Worm (Caenorhabditis elegans) whole organism, L1 larva: Measurements from ENCODE around the gene gck-1.

Experiments
- Y116A8C.19 ChIP-seq: sonication (generic microtip); optimal IDR thresholded peaks from 2 replicates; lab custom pipeline; 2016; ENCODE audit warnings: missing compliant biosample characterization, missing genetic modification characterization, borderline replicate concordance
- aly-2 ChIP-seq: fragments of 150-350 bp; optimal IDR thresholded peaks from 2 replicates; lab custom pipeline; 2014; ENCODE audit warnings: missing biosample characterization, missing genetic modification characterization
- ceh-82 ChIP-seq, 3 experiments: fragments of 150-350 bp in 1 of 3; sonication (generic microtip) in 2 of 3; optimal IDR thresholded peaks; 2 replicates each; lab custom pipeline; 2014 to 2017; ENCODE audit warnings: missing biosample characterization in 3 of 3, missing genetic modification characterization in 3 of 3
- efl-1 ChIP-seq, 4 experiments: fragments of 150-350 bp; optimal IDR thresholded peaks in 3 of 4; peaks in 1 of 4; 1 replicate in 1 of 4; 2 replicates in 3 of 4; lab custom pipeline; 2014; ENCODE audit warnings: missing biosample characterization in 2 of 4, missing genetic modification characterization in 2 of 4, missing genetic modification reagents in 2 of 4
- ets-5 ChIP-seq: fragments of 200-800 bp; sonication (Bioruptor generic); IDR thresholded peaks from 2 replicates; pipeline ENCODE4 v1.3.6; 2022; ENCODE audit warnings: missing genetic modification characterization, missing compliant biosample characterization
- fkh-8 ChIP-seq: sonication (generic microtip); optimal IDR thresholded peaks from 2 replicates; lab custom pipeline; 2016; ENCODE audit warnings: mild to moderate bottlenecking, missing genetic modification characterization, missing compliant biosample characterization
- grh-1 ChIP-seq: fragments of 200-800 bp; sonication (Bioruptor generic); IDR thresholded peaks from 2 replicates; pipeline ENCODE4 v1.3.6; 2022; ENCODE audit warnings: missing genetic modification reagents, missing genetic modification characterization, missing compliant biosample characterization
- hlh-17 ChIP-seq: fragments of 200-800 bp; sonication (Bioruptor generic); optimal IDR thresholded peaks from 2 replicates; lab custom pipeline; 2018; ENCODE audit warnings: missing genetic modification characterization, mild to moderate bottlenecking, missing compliant biosample characterization, moderate library complexity, borderline replicate concordance
- hlh-4 ChIP-seq: sonication (generic microtip); optimal IDR thresholded peaks from 2 replicates; lab custom pipeline; 2016; ENCODE audit warnings: mild to moderate bottlenecking, missing genetic modification characterization, missing compliant biosample characterization
- jun-1 ChIP-seq: fragments of 150-350 bp; optimal IDR thresholded peaks from 2 replicates; lab custom pipeline; 2014; ENCODE audit warnings: missing biosample characterization, missing genetic modification reagents, missing genetic modification characterization
- lin-13 ChIP-seq: fragments of 150-350 bp; optimal IDR thresholded peaks from 2 replicates; lab custom pipeline; 2014; ENCODE audit warnings: missing biosample characterization, missing genetic modification reagents, missing genetic modification characterization
- lin-39 ChIP-seq: fragments of 150-350 bp; optimal IDR thresholded peaks from 2 replicates; lab custom pipeline; 2014; ENCODE audit warnings: missing biosample characterization, missing genetic modification reagents, missing genetic modification characterization
- lir-3 ChIP-seq: sonication (generic microtip); optimal IDR thresholded peaks from 2 replicates; lab custom pipeline; 2016; ENCODE audit warnings: mild to moderate bottlenecking, missing genetic modification characterization, moderate library complexity, missing compliant biosample characterization; ENCODE audit not compliant: poor library complexity
- lsy-2 ChIP-seq, 2 experiments: fragments of 150-350 bp; optimal IDR thresholded peaks; 2 replicates each; lab custom pipeline; 2014; ENCODE audit warnings: missing biosample characterization in 2 of 2, missing genetic modification characterization in 2 of 2
- mdl-1 ChIP-seq, 2 experiments: fragments of 150-350 bp; optimal IDR thresholded peaks; 2 replicates each; lab custom pipeline; 2014 to 2017; ENCODE audit warnings: missing biosample characterization in 2 of 2, missing genetic modification characterization in 2 of 2, inconsistent platforms in 1 of 2
- mef-2 ChIP-seq: fragments of 150-350 bp; optimal IDR thresholded peaks from 2 replicates; lab custom pipeline; 2014; ENCODE audit warnings: missing biosample characterization, missing genetic modification characterization
- nhr-12 ChIP-seq: sonication (generic microtip); optimal IDR thresholded peaks from 2 replicates; lab custom pipeline; 2017; ENCODE audit warnings: missing biosample characterization, missing genetic modification characterization
- nhr-20 ChIP-seq: sonication (generic microtip); optimal IDR thresholded peaks from 2 replicates; lab custom pipeline; 2016; ENCODE audit warnings: mild to moderate bottlenecking, missing genetic modification characterization, missing compliant biosample characterization
- nhr-237 ChIP-seq: fragments of 150-350 bp; optimal IDR thresholded peaks from 2 replicates; lab custom pipeline; 2014; ENCODE audit warnings: missing biosample characterization, missing genetic modification characterization
- nhr-28 ChIP-seq: fragments of 150-350 bp; optimal IDR thresholded peaks from 2 replicates; lab custom pipeline; 2014; ENCODE audit warnings: missing biosample characterization, missing genetic modification characterization
- nhr-47 ChIP-seq: sonication (generic microtip); optimal IDR thresholded peaks from 2 replicates; lab custom pipeline; 2016; ENCODE audit warnings: mild to moderate bottlenecking, missing genetic modification characterization, moderate library complexity, missing compliant biosample characterization
- nhr-84 ChIP-seq: sonication (generic microtip); optimal IDR thresholded peaks from 2 replicates; lab custom pipeline; 2017; ENCODE audit warnings: missing biosample characterization, missing genetic modification characterization
- nhr-85 ChIP-seq: sonication (generic microtip); peaks from one replicate; lab custom pipeline; 2016; ENCODE audit warnings: missing genetic modification characterization, inconsistent platforms, missing compliant biosample characterization
- nhr-90 ChIP-seq: sonication (generic microtip); optimal IDR thresholded peaks from 2 replicates; lab custom pipeline; 2016; ENCODE audit warnings: mild to moderate bottlenecking, missing genetic modification characterization, missing compliant biosample characterization; ENCODE audit not compliant: poor library complexity
- pag-3 ChIP-seq: sonication (generic microtip); optimal IDR thresholded peaks from 2 replicates; lab custom pipeline; 2017; ENCODE audit warnings: missing genetic modification characterization, mild to moderate bottlenecking, missing compliant biosample characterization, antibody characterized with exemption, borderline replicate concordance; ENCODE audit not compliant: insufficient read depth
- rnt-1 ChIP-seq: sonication (generic microtip); optimal IDR thresholded peaks from 2 replicates; lab custom pipeline; 2016; ENCODE audit warnings: mild to moderate bottlenecking, missing genetic modification characterization, moderate library complexity, missing compliant biosample characterization
- skn-1 ChIP-seq: fragments of 150-350 bp; optimal IDR thresholded peaks from 2 replicates; lab custom pipeline; 2014; ENCODE audit warnings: missing biosample characterization, missing genetic modification characterization
- snpc-4 ChIP-seq: fragments of 150-350 bp; optimal IDR thresholded peaks from 2 replicates; lab custom pipeline; 2014; ENCODE audit warnings: missing biosample characterization, missing genetic modification characterization
- snu-23 ChIP-seq: sonication (generic microtip); optimal IDR thresholded peaks from 2 replicates; lab custom pipeline; 2016; ENCODE audit warnings: missing genetic modification characterization, missing compliant biosample characterization
- sox-4 ChIP-seq: sonication (generic microtip); optimal IDR thresholded peaks from 2 replicates; lab custom pipeline; 2016; ENCODE audit warnings: missing genetic modification characterization, missing compliant biosample characterization
- tlp-1 ChIP-seq: fragments of 150-350 bp; optimal IDR thresholded peaks from 2 replicates; lab custom pipeline; 2014; ENCODE audit warnings: missing biosample characterization, missing genetic modification characterization
- unc-30 ChIP-seq: sonication (generic microtip); optimal IDR thresholded peaks from 2 replicates; lab custom pipeline; 2017; ENCODE audit warnings: missing biosample characterization, missing genetic modification characterization
- unc-86 ChIP-seq: sonication (generic microtip); optimal IDR thresholded peaks from 2 replicates; lab custom pipeline; 2016; ENCODE audit warnings: missing genetic modification characterization, missing compliant biosample characterization
- unc-98 ChIP-seq: fragments of 200-800 bp; sonication (Bioruptor generic); IDR thresholded peaks from 2 replicates; pipeline ENCODE4 v1.3.6; 2022; ENCODE audit warnings: missing genetic modification characterization, missing compliant biosample characterization
- vab-15 ChIP-seq: sonication (generic microtip); optimal IDR thresholded peaks from 2 replicates; lab custom pipeline; 2017; ENCODE audit warnings: missing genotype, mild to moderate bottlenecking, missing genetic modification characterization, missing compliant biosample characterization
- zag-1 ChIP-seq: fragments of 150-350 bp; optimal IDR thresholded peaks from 2 replicates; lab custom pipeline; 2014; ENCODE audit warnings: missing biosample characterization, missing genetic modification characterization
- zip-4 ChIP-seq: fragments of 200-800 bp; sonication (Bioruptor generic); optimal IDR thresholded peaks from 2 replicates; lab custom pipeline; 2018; ENCODE audit warnings: mild to moderate bottlenecking, missing genetic modification characterization, moderate library complexity, missing compliant biosample characterization
- ztf-11 ChIP-seq, 2 experiments: sonication (generic microtip); optimal IDR thresholded peaks; 2 replicates each; lab custom pipeline; 2016 to 2017; ENCODE audit warnings: missing genetic modification characterization in 2 of 2, missing biosample characterization in 1 of 2, missing compliant biosample characterization in 1 of 2
- ztf-4 ChIP-seq: fragments of 150-350 bp; optimal IDR thresholded peaks from 2 replicates; lab custom pipeline; 2014; ENCODE audit warnings: missing biosample characterization, missing genetic modification characterization

Gene gck-1

ce11 chrV:8983604-8984003, 36.0 kb downstream of the gck-1 start, which contains the start of gene str-86:
Gene str-86 (minus strand): TSS chrV:8983704.
- TF ChIP-seq mdl-1 (tag; optimal IDR thresholded peaks at IDR 0.05; lab: Kevin White, UChicago) = no peak
- TF ChIP-seq snpc-4 (tag; lab: Kevin White, UChicago) = no peak
- TF ChIP-seq ztf-4 (tag; lab: Kevin White, UChicago) = no peak
- TF ChIP-seq rnt-1 (tag; lab: Kevin White, UChicago) = no peak
- TF ChIP-seq lin-13 (GFP tag; lab: Kevin White, UChicago) = no peak
- TF ChIP-seq nhr-28 (tag; lab: Kevin White, UChicago) = no peak
- TF ChIP-seq unc-98 = no peak

ce11 chrV:8984783-8985182, 37.2 kb downstream of the gck-1 start:
- TF ChIP-seq ztf-4 (tag; lab: Kevin White, UChicago) = no peak
- no peak for TF ChIP-seq efl-1 (optimal IDR thresholded peaks at IDR 0.05; lab: Kevin White, UChicago)
- TF ChIP-seq efl-1 (GFP tag; optimal IDR thresholded peaks at IDR 0.05 in 1 of 2; lab: Kevin White, UChicago) = peak in 1 of 2 experiments; percentile 92
- no peak for TF ChIP-seq unc-30 (tag; lab: Kevin White, UChicago)
- no peak for TF ChIP-seq ceh-82 (tag; optimal IDR thresholded peaks at IDR 0.05; lab: Kevin White, UChicago)
- no peak for TF ChIP-seq skn-1 (tag; lab: Kevin White, UChicago)
- no peak for TF ChIP-seq hlh-4 (tag; lab: Kevin White, UChicago)
- TF ChIP-seq hlh-17 (GFP tag; lab: Kevin White, UChicago) = no peak

- TF ChIP-seq jun-1 = no peak
- TF ChIP-seq ztf-11 (tag; optimal IDR thresholded peaks at IDR 0.05; lab: Kevin White, UChicago) = no peak
- no peak for TF ChIP-seq nhr-237 (tag; lab: Kevin White, UChicago)
- TF ChIP-seq lin-39 = no peak
- TF ChIP-seq Y116A8C.19 (tag; lab: Kevin White, UChicago) = no peak
- TF ChIP-seq grh-1 (GFP tag; lab: Robert Waterston, UW) = no peak
- TF ChIP-seq nhr-12 (tag; lab: Kevin White, UChicago) = no peak
- no peak for TF ChIP-seq ets-5 (GFP tag; lab: Robert Waterston, UW)
- TF ChIP-seq sox-4 = no peak
- no peak for TF ChIP-seq snu-23
- TF ChIP-seq zag-1 (tag; lab: Kevin White, UChicago) = no peak
- TF ChIP-seq lir-3 = no peak
- no peak for TF ChIP-seq pag-3 (tag; lab: Kevin White, UChicago)
- TF ChIP-seq nhr-85 = no peak
Measured at ce11 chrV:8985740-8986139, 38.1 kb downstream of the gck-1 start, which contains the start of gene str-85. Gene str-85 (minus strand): TSS chrV:8985840.

ce11 chrV:8988104-8988503, 40.5 kb downstream of the gck-1 start, which contains the start of gene str-87:
Gene str-87 (minus strand): TSS chrV:8988204.
- TF ChIP-seq nhr-47 (tag; lab: Kevin White, UChicago) = no peak
- no peak for TF ChIP-seq nhr-28 (tag; lab: Kevin White, UChicago)
- no peak for TF ChIP-seq nhr-90 (tag; lab: Kevin White, UChicago)
- TF ChIP-seq aly-2 (tag; lab: Kevin White, UChicago) = no peak
- TF ChIP-seq mef-2 (tag; lab: Kevin White, UChicago) = no peak
- no peak for TF ChIP-seq unc-86
- TF ChIP-seq nhr-84 (tag; lab: Kevin White, UChicago) = no peak
- TF ChIP-seq lsy-2 (tag; optimal IDR thresholded peaks at IDR 0.05; lab: Kevin White, UChicago) = no peak
- no peak for TF ChIP-seq zip-4
- TF ChIP-seq fkh-8 (tag; lab: Kevin White, UChicago) = no peak
- no peak for TF ChIP-seq ceh-82 (tag; optimal IDR thresholded peaks at IDR 0.05; lab: Kevin White, UChicago)
- no peak for TF ChIP-seq tlp-1 (tag; lab: Kevin White, UChicago)
- TF ChIP-seq nhr-20 (tag; lab: Kevin White, UChicago) = no peak
- no peak for TF ChIP-seq vab-15 (tag; lab: Kevin White, UChicago)
